Worm (Caenorhabditis elegans) whole organism, young adult: ENCODE measurements around the gene spp-21.

Experiments used
- ama-1 ChIP-seq, 3 experiments: fragments of 150-350 bp in 1 of 3; sonication (generic microtip) in 2 of 3; optimal IDR thresholded peaks; 2 replicates each; lab custom pipeline; 2014 to 2018; ENCODE audit warnings: missing biosample characterization in 2 of 3, missing genetic modification characterization in 2 of 3, missing genetic modification reagents in 2 of 3
- snpc-1.1 ChIP-seq: sonication (generic microtip); optimal IDR thresholded peaks from 2 replicates; lab custom pipeline; 2017; ENCODE audit warnings: missing genetic modification characterization, mild to moderate bottlenecking, missing compliant biosample characterization, antibody characterized with exemption, moderate library complexity, missing genotype, missing genetic modification reagents; ENCODE audit not compliant: insufficient read depth

- TF ChIP-seq snpc-1.1 (no peak), ama-1 (optimal IDR thresholded peaks at IDR 0.05; lab: Kevin White, UChicago) (no peak), ama-1 (GFP tag; optimal IDR thresholded peaks at IDR 0.05; lab: Kevin White, UChicago) (no peak)
Observed at ce11 chrX:11481825-11482093, 8.2 kb upstream of the spp-21 start.
